Worm (Caenorhabditis elegans): Measurements from ENCODE around the gene C50F4.9.

C50F4.9 gene

ce11 chrV:9524099-9524498, at the start of gene C50F4.9:
TSS of gene C50F4.9 (minus strand) at chrV:9524199.
- no peak for TF ChIP-seq elt-1 (tag; optimal IDR thresholded peaks at IDR 0.05; ENCODE audit: borderline replicate concordance, insufficient read depth)
- no peak for TF ChIP-seq hlh-1 (tag; optimal IDR thresholded peaks at IDR 0.05)
- TF ChIP-seq mep-1 (tag; optimal IDR thresholded peaks at IDR 0.05): no peak
- TF ChIP-seq ztf-11 (tag; optimal IDR thresholded peaks at IDR 0.05): no peak
- TF ChIP-seq snpc-4 (tag; optimal IDR thresholded peaks at IDR 0.05): no peak
- TF ChIP-seq ceh-83 (GFP tag; optimal IDR thresholded peaks at IDR 0.05): no peak
- TF ChIP-seq ceh-39 (tag; optimal IDR thresholded peaks at IDR 0.05): no peak
- TF ChIP-seq M03D4.4 (tag; optimal IDR thresholded peaks at IDR 0.05): no peak
- TF ChIP-seq cnd-1 (tag; optimal IDR thresholded peaks at IDR 0.05): no peak

ce11 chrV:9571673-9572072, 47.7 kb upstream of the C50F4.9 start:
- no peak for TF ChIP-seq lin-32 (GFP tag; optimal IDR thresholded peaks at IDR 0.05)
- no peak for TF ChIP-seq mep-1 (tag; optimal IDR thresholded peaks at IDR 0.05)
- no peak for TF ChIP-seq nhr-28 (tag; optimal IDR thresholded peaks at IDR 0.05)
- TF ChIP-seq ztf-11 (tag; optimal IDR thresholded peaks at IDR 0.05): no peak
- no peak for TF ChIP-seq mls-2 (tag; optimal IDR thresholded peaks at IDR 0.05)
- TF ChIP-seq elt-1 (tag; optimal IDR thresholded peaks at IDR 0.05; ENCODE audit: borderline replicate concordance, insufficient read depth): no peak
- no peak for TF ChIP-seq drap-1 (GFP tag; optimal IDR thresholded peaks at IDR 0.05)
- no peak for TF ChIP-seq nhr-237 (tag; optimal IDR thresholded peaks at IDR 0.05)
- TF ChIP-seq unc-39 (tag; optimal IDR thresholded peaks at IDR 0.05): no peak

ce11 chrV:9571056-9571455, 47.1 kb upstream of the C50F4.9 start:
- TF ChIP-seq hlh-1 (tag; optimal IDR thresholded peaks at IDR 0.05) (no peak), mab-5 (tag; optimal IDR thresholded peaks at IDR 0.05) (no peak), nhr-28 (tag; optimal IDR thresholded peaks at IDR 0.05) (no peak)

ce11 chrV:9570197-9570596, 46.2 kb upstream of the C50F4.9 start, which contains the start of gene F25B3.5:
TSS of gene F25B3.5 (minus strand) at chrV:9570297.
- TF ChIP-seq unc-39 (tag; optimal IDR thresholded peaks at IDR 0.05) (no peak), ceh-39 (tag; optimal IDR thresholded peaks at IDR 0.05) (no peak)

ce11 chrV:9568707-9569106, 44.7 kb upstream of the C50F4.9 start, which contains the start of gene F25B3.4:
TSS of gene F25B3.4 (minus strand) at chrV:9568807.
- no peak for TF ChIP-seq flh-1 (GFP tag; optimal IDR thresholded peaks at IDR 0.05)
- no peak for TF ChIP-seq lin-13 (tag; optimal IDR thresholded peaks at IDR 0.05)
- no peak for TF ChIP-seq cnd-1 (tag; optimal IDR thresholded peaks at IDR 0.05)

- TF ChIP-seq nhr-12 (tag; optimal IDR thresholded peaks at IDR 0.05) (no peak), zip-8 (tag; optimal IDR thresholded peaks at IDR 0.05) (peak; percentile 50)
Observed at ce11 chrV:9563585-9563984, 39.6 kb upstream of the C50F4.9 start.

- TF ChIP-seq mab-5 (tag; optimal IDR thresholded peaks at IDR 0.05) (no peak), mep-1 (tag; optimal IDR thresholded peaks at IDR 0.05) (no peak), zip-8 (tag; optimal IDR thresholded peaks at IDR 0.05) (no peak), sptf-1 (tag; optimal IDR thresholded peaks at IDR 0.05) (peak; percentile 5), ces-1 (GFP tag; optimal IDR thresholded peaks at IDR 0.05) (peak; percentile 91), M03D4.4 (tag; optimal IDR thresholded peaks at IDR 0.05) (no peak), flh-1 (GFP tag; optimal IDR thresholded peaks at IDR 0.05) (no peak)
Observed at ce11 chrV:9561624-9562179, 37.7 kb upstream of the C50F4.9 start, which contains the start of gene rgef-1. TSS of gene rgef-1 (minus strand) at chrV:9561674.

- no peak for TF ChIP-seq sptf-1 (tag; optimal IDR thresholded peaks at IDR 0.05)
- no peak for TF ChIP-seq ceh-83 (GFP tag; optimal IDR thresholded peaks at IDR 0.05)
- TF ChIP-seq elt-1 (tag; optimal IDR thresholded peaks at IDR 0.05; ENCODE audit: borderline replicate concordance, insufficient read depth): no peak
Observed at ce11 chrV:9556668-9557067, 32.7 kb upstream of the C50F4.9 start.

- peak; percentile 58 for TF ChIP-seq unc-120 (tag; optimal IDR thresholded peaks at IDR 0.05; ENCODE audit: poor library complexity, severe bottlenecking)
- TF ChIP-seq ces-1 (GFP tag; optimal IDR thresholded peaks at IDR 0.05): peak; percentile 78
- no peak for TF ChIP-seq tbx-8 (GFP tag; optimal IDR thresholded peaks at IDR 0.05)
- TF ChIP-seq sem-2 (GFP tag; optimal IDR thresholded peaks at IDR 0.05): no peak
- TF ChIP-seq nhr-2 (tag; optimal IDR thresholded peaks at IDR 0.05): no peak
Observed at ce11 chrV:9550313-9550712, 26.3 kb upstream of the C50F4.9 start, which contains the start of gene ehbp-1. TSS of gene ehbp-1 (plus strand) at chrV:9550644.

All from whole organism, mixed stage, embryonic.